Worm (Caenorhabditis elegans): ENCODE measurements around the gene K09C6.7.

DNA sequence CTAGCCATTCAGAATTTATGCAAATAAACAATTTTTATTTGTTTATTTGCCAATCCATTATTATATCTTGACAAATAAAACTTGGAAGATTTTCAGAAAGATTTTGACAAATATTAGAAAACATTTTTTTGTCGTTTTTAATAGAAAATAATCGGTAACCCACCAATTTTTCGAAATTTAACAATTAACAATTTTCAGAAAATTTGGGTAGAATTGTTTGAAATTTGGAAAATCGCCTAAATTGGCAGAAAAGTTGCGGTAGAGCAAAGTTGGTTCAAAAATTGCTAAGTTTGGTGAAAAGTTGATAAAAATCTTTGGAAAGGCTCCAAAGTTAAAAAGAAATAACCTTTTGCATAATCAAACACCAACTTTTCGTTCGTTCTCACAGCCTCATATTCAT lies 30.6 kb downstream of the K09C6.7 start:
- TF ChIP-seq nhr-12 (tag; optimal IDR thresholded peaks at IDR 0.05) (no peak), pha-4 (tag; optimal IDR thresholded peaks at IDR 0.05) (no peak)

Measured in whole organism, mixed stage, embryonic.